Fruit fly (Drosophila melanogaster) whole organism, embryonic: ENCODE data around the gene Srg3.

Source experiments
- Asciz ChIP-seq: fragments of 200-800 bp; sonication (Bioruptor generic); optimal IDR thresholded peaks from 2 replicates; lab custom pipeline; 2017; ENCODE audit warnings: missing biosample characterization, mild to moderate bottlenecking, missing genetic modification characterization, missing genetic modification reagents
- CG10979 ChIP-seq: fragments of 200-800 bp; sonication (Bioruptor generic); optimal IDR thresholded peaks from 2 replicates; lab custom pipeline; 2018; ENCODE audit warnings: missing biosample characterization, mild to moderate bottlenecking, missing genetic modification characterization, moderate library complexity
- CG11696 ChIP-seq: fragments of 200-800 bp; sonication (Bioruptor generic); IDR thresholded peaks from 2 replicates; pipeline ENCODE4 v1.3.6; 2022; ENCODE audit warnings: missing biosample characterization, missing genetic modification characterization
- CG12744 ChIP-seq: fragments of 200-800 bp; sonication (Bioruptor generic); optimal IDR thresholded peaks from 2 replicates; lab custom pipeline; 2016; ENCODE audit warnings: missing biosample characterization, missing genetic modification characterization
- CG14710 ChIP-seq: fragments of 200-800 bp; sonication (Bioruptor generic); optimal IDR thresholded peaks from 3 replicates; lab custom pipeline; 2019; ENCODE audit warnings: missing biosample characterization, mild to moderate bottlenecking, missing genetic modification characterization, moderate library complexity
- CG15514 ChIP-seq: fragments of 200-800 bp; sonication (Bioruptor generic); optimal IDR thresholded peaks from 3 replicates; lab custom pipeline; 2017; ENCODE audit warnings: missing biosample characterization, missing genetic modification characterization, mild to moderate bottlenecking, moderate library complexity, missing genetic modification reagents
- CG15601 ChIP-seq: fragments of 200-800 bp; sonication (Bioruptor generic); optimal IDR thresholded peaks from 3 replicates; lab custom pipeline; 2019; ENCODE audit warnings: missing biosample characterization, mild to moderate bottlenecking, missing genetic modification characterization, moderate library complexity
- CG17802 ChIP-seq: fragments of 200-800 bp; sonication (Bioruptor generic); optimal IDR thresholded peaks from 2 replicates; lab custom pipeline; 2018; ENCODE audit warnings: missing biosample characterization, mild to moderate bottlenecking, missing genetic modification characterization, moderate library complexity
- CG17912 ChIP-seq: fragments of 200-800 bp; sonication (Bioruptor generic); optimal IDR thresholded peaks from 2 replicates; lab custom pipeline; 2018; ENCODE audit warnings: missing biosample characterization, mild to moderate bottlenecking, missing genetic modification characterization
- CG1832 ChIP-seq: fragments of 200-800 bp; sonication (Bioruptor generic); optimal IDR thresholded peaks from 2 replicates; lab custom pipeline; 2017; ENCODE audit warnings: missing biosample characterization, mild to moderate bottlenecking, missing genetic modification characterization, inconsistent platforms
- CG2678 ChIP-seq: fragments of 200-800 bp; sonication (Bioruptor generic); optimal IDR thresholded peaks from 3 replicates; lab custom pipeline; 2019; ENCODE audit warnings: missing biosample characterization, mild to moderate bottlenecking, missing genetic modification characterization, moderate library complexity
- CG30431 ChIP-seq: fragments of 200-800 bp; sonication (Bioruptor generic); optimal IDR thresholded peaks from 2 replicates; lab custom pipeline; 2017; ENCODE audit warnings: missing biosample characterization, missing genetic modification characterization
- CG31441 ChIP-seq: fragments of 200-800 bp; sonication (Bioruptor generic); IDR thresholded peaks from 2 replicates; pipeline ENCODE4 v1.3.6; 2022; ENCODE audit warnings: missing biosample characterization, missing genetic modification characterization
- CG3281 ChIP-seq: fragments of 200-800 bp; sonication (Bioruptor generic); optimal IDR thresholded peaks from 3 replicates; lab custom pipeline; 2017; ENCODE audit warnings: missing biosample characterization, mild to moderate bottlenecking, missing genetic modification characterization
- CG3407 ChIP-seq: fragments of 200-800 bp; sonication (Bioruptor generic); optimal IDR thresholded peaks from 2 replicates; lab custom pipeline; 2018; ENCODE audit warnings: missing biosample characterization, mild to moderate bottlenecking, missing genetic modification characterization
- CG34224 ChIP-seq: fragments of 200-800 bp; sonication (Bioruptor generic); IDR thresholded peaks from 3 replicates; pipeline ENCODE4 v1.3.6; 2022; ENCODE audit warnings: missing biosample characterization, missing genetic modification characterization; ENCODE audit not compliant: partially characterized antibody
- CG42726 ChIP-seq: fragments of 200-800 bp; sonication (Bioruptor generic); IDR thresholded peaks from 2 replicates; pipeline ENCODE4 v1.3.6; 2022; ENCODE audit warnings: missing biosample characterization, missing genetic modification characterization; ENCODE audit not compliant: partially characterized antibody
- CG4730 ChIP-seq: fragments of 200-800 bp; sonication (Bioruptor generic); IDR thresholded peaks from 2 replicates; pipeline ENCODE4 v1.3.6; 2022; ENCODE audit warnings: missing biosample characterization, missing genetic modification characterization
- CG5953 ChIP-seq: fragments of 200-800 bp; sonication (Bioruptor generic); IDR thresholded peaks from 2 replicates; pipeline ENCODE4 v1.3.6; 2022; ENCODE audit warnings: missing biosample characterization, missing genetic modification characterization
- Camta ChIP-seq: fragments of 200-800 bp; sonication (Bioruptor generic); optimal IDR thresholded peaks from 2 replicates; lab custom pipeline; 2016; ENCODE audit warnings: missing biosample characterization, missing genetic modification characterization
- HmgZ ChIP-seq: fragments of 200-800 bp; sonication (Bioruptor generic); optimal IDR thresholded peaks from 2 replicates; lab custom pipeline; 2018; ENCODE audit warnings: missing biosample characterization, mild to moderate bottlenecking, missing genetic modification characterization
- Lhr ChIP-seq: fragments of 200-800 bp; sonication (Bioruptor generic); optimal IDR thresholded peaks from 3 replicates; lab custom pipeline; 2017; ENCODE audit warnings: mild to moderate bottlenecking, missing biosample characterization, missing genetic modification reagents, missing genetic modification characterization
- Lim3 ChIP-seq: fragments of 200-800 bp; sonication (Bioruptor generic); IDR thresholded peaks from 2 replicates; pipeline ENCODE4 v1.3.6; 2022; ENCODE audit warnings: missing biosample characterization, missing genetic modification characterization
- Myb ChIP-seq: fragments of 200-800 bp; sonication (Bioruptor generic); optimal IDR thresholded peaks from 2 replicates; lab custom pipeline; 2016; ENCODE audit warnings: missing biosample characterization, missing genetic modification characterization
- NC2β ChIP-seq: fragments of 200-800 bp; sonication (Bioruptor generic); optimal IDR thresholded peaks from 2 replicates; lab custom pipeline; 2016; ENCODE audit warnings: missing biosample characterization, missing genetic modification characterization
- NfI ChIP-seq: fragments of 200-800 bp; sonication (Bioruptor generic); optimal IDR thresholded peaks from 3 replicates; lab custom pipeline; 2018; ENCODE audit warnings: missing biosample characterization, mild to moderate bottlenecking, missing genetic modification characterization, moderate library complexity
- Oaz ChIP-seq: fragments of 200-800 bp; sonication (Bioruptor generic); IDR thresholded peaks from 2 replicates; pipeline ENCODE4 v1.3.6; 2022; ENCODE audit warnings: missing biosample characterization, missing genetic modification characterization
- ap ChIP-seq: fragments of 200-800 bp; sonication (Bioruptor generic); IDR thresholded peaks from 2 replicates; pipeline ENCODE4 v1.3.6; 2022; ENCODE audit warnings: missing biosample characterization, missing genetic modification characterization
- caup ChIP-seq: fragments of 200-800 bp; sonication (Bioruptor generic); optimal IDR thresholded peaks from 3 replicates; lab custom pipeline; 2017; ENCODE audit warnings: missing biosample characterization, mild to moderate bottlenecking, missing genetic modification characterization, moderate library complexity; ENCODE audit not compliant: severe bottlenecking
- chinmo ChIP-seq: fragments of 200-800 bp; sonication (Bioruptor generic); IDR thresholded peaks from 4 replicates; pipeline ENCODE4 v1.3.6; 2022; ENCODE audit warnings: missing biosample characterization, missing genetic modification characterization; ENCODE audit not compliant: partially characterized antibody
- emc ChIP-seq: fragments of 200-800 bp; sonication (Bioruptor generic); optimal IDR thresholded peaks from 2 replicates; lab custom pipeline; 2016; ENCODE audit warnings: missing biosample characterization, missing genetic modification characterization
- grau ChIP-seq: fragments of 200-800 bp; optimal IDR thresholded peaks from 3 replicates; lab custom pipeline; 2019; ENCODE audit warnings: missing biosample characterization, mild to moderate bottlenecking, missing genetic modification characterization, moderate library complexity
- gsb ChIP-seq: fragments of 200-800 bp; sonication (Bioruptor generic); IDR thresholded peaks from 2 replicates; pipeline ENCODE4 v1.3.6; 2022; ENCODE audit warnings: missing biosample characterization, missing genetic modification characterization
- hb ChIP-seq: fragments of 200-800 bp; sonication (Bioruptor generic); IDR thresholded peaks from 3 replicates; pipeline ENCODE4 v1.3.6; 2022; ENCODE audit warnings: missing biosample characterization, missing genetic modification characterization; ENCODE audit not compliant: partially characterized antibody
- jumu ChIP-seq: fragments of 200-800 bp; sonication (Bioruptor generic); optimal IDR thresholded peaks from 3 replicates; lab custom pipeline; 2016; ENCODE audit warnings: missing biosample characterization, missing genetic modification characterization
- kah ChIP-seq: fragments of 200-800 bp; sonication (Bioruptor generic); optimal IDR thresholded peaks from 2 replicates; lab custom pipeline; 2018; ENCODE audit warnings: missing biosample characterization, mild to moderate bottlenecking, missing genetic modification characterization
- mirr ChIP-seq: fragments of 200-800 bp; sonication (Bioruptor generic); optimal IDR thresholded peaks from 3 replicates; lab custom pipeline; 2018; ENCODE audit warnings: missing biosample characterization, mild to moderate bottlenecking, missing genetic modification characterization
- oc ChIP-seq: fragments of 200-800 bp; sonication (Bioruptor generic); optimal IDR thresholded peaks from 2 replicates; lab custom pipeline; 2018; ENCODE audit warnings: missing biosample characterization, mild to moderate bottlenecking, missing genetic modification characterization, moderate library complexity
- pita ChIP-seq: fragments of 200-800 bp; sonication (Bioruptor generic); optimal IDR thresholded peaks from 2 replicates; lab custom pipeline; 2017; ENCODE audit warnings: missing biosample characterization, mild to moderate bottlenecking, missing genetic modification characterization
- pum ChIP-seq: fragments of 200-800 bp; sonication (Bioruptor generic); optimal IDR thresholded peaks from 2 replicates; lab custom pipeline; 2016; ENCODE audit warnings: missing biosample characterization, missing genetic modification characterization
- slp2 ChIP-seq: fragments of 200-800 bp; sonication (Bioruptor generic); optimal IDR thresholded peaks from 2 replicates; lab custom pipeline; 2016; ENCODE audit warnings: missing biosample characterization, missing genetic modification characterization
- sr ChIP-seq: fragments of 200-800 bp; sonication (Bioruptor generic); IDR thresholded peaks from 3 replicates; pipeline ENCODE4 v1.3.6; 2022; ENCODE audit warnings: missing biosample characterization, missing genetic modification characterization
- stc ChIP-seq: fragments of 200-800 bp; sonication (Bioruptor generic); IDR thresholded peaks from 2 replicates; pipeline ENCODE4 v1.3.6; 2022; ENCODE audit warnings: missing biosample characterization, missing genetic modification characterization
- tin ChIP-seq: fragments of 200-800 bp; sonication (Bioruptor generic); optimal IDR thresholded peaks from 3 replicates; lab custom pipeline; 2016; ENCODE audit warnings: missing biosample characterization, missing genetic modification characterization
- toy ChIP-seq: fragments of 200-800 bp; sonication (Bioruptor generic); IDR thresholded peaks from 2 replicates; pipeline ENCODE4 v1.3.6; 2022; ENCODE audit warnings: missing biosample characterization, missing genetic modification characterization
- unpg ChIP-seq: fragments of 200-800 bp; sonication (Bioruptor generic); optimal IDR thresholded peaks from 3 replicates; lab custom pipeline; 2018; ENCODE audit warnings: missing biosample characterization, mild to moderate bottlenecking, missing genetic modification characterization, moderate library complexity
- usp ChIP-seq: fragments of >200 bp; optimal IDR thresholded peaks from 2 replicates; lab custom pipeline; 2017; ENCODE audit warnings: missing biosample characterization, missing genetic modification characterization
- wdn ChIP-seq: fragments of 200-800 bp; sonication (Bioruptor generic); IDR thresholded peaks from 2 replicates; pipeline ENCODE4 v1.3.6; 2022; ENCODE audit warnings: missing biosample characterization, missing genetic modification characterization

Srg3 gene

DNA sequence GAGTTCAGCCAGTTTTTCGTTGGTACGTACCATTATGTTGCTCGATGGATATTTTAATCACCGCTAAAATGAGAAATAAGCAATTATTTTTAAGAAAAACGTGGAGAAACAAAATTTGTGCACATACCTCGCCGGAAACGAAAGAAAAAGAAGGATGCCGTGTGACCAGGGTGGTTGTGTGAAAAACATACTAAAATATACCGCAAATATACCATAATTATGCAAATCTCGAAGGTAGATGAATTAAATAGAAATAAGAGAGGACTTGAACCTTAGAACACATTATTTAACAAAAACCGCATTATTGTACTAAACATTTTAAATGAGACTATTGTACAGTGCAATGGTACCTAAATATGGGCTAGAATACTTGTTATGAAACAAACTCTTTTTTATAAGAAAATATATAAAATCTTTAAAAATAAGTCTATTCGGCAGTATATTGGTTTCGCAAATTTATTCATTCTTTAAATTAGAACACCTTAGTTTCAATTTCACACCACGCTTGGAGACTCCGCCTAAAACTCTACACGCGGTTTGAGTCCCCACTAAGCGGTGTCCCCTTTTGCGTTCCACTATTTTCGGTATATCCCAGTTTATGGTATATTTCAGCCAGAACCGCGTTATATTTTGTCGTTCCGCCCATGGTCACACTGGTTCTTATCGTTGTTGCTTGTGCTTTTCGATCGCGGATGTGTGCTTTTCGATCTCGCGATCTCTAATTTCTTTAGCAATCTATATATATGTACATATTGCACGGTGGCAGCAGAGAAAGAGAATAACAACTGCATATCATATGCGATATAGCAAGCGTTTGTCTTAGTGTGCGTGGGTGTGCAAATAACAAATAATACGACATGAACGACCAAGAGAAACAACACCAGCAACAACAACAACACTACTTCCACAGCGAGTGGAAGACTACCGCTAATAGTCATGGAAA is 13.1 kb upstream of the Srg3 start, which contains the start of the genes RpS17 and MTF-1 (continued):
- TF ChIP-seq CG15514 = peak; percentile 30
- TF ChIP-seq CG14710 (tag; lab: Kevin White, UChicago) = peak; percentile 58
- no peak for TF ChIP-seq emc
- TF ChIP-seq CG17912 (GFP tag; lab: Kevin White, UChicago) = peak; percentile 78
- TF ChIP-seq CG3281 = peak; percentile 67
- TF ChIP-seq HmgZ = peak; percentile 48
- no peak for TF ChIP-seq Oaz
- peak; percentile 45 for TF ChIP-seq Asciz
- peak; percentile 55 for TF ChIP-seq mirr (GFP tag; lab: Kevin White, UChicago)
- peak; percentile 57 for TF ChIP-seq kah (GFP tag; lab: Kevin White, UChicago)
- TF ChIP-seq CG4730 (GFP tag; lab: Robert Waterston, UW) = no peak
- no peak for TF ChIP-seq CG1832 (GFP tag; lab: Kevin White, UChicago)
- TF ChIP-seq CG12744 = no peak
- TF ChIP-seq oc (tag; lab: Kevin White, UChicago) = no peak
- TF ChIP-seq CG17802 = no peak
- peak; percentile 40 for TF ChIP-seq grau (tag; lab: Kevin White, UChicago)
- no peak for TF ChIP-seq toy (GFP tag; lab: Robert Waterston, UW)
- TF ChIP-seq Myb (GFP tag; lab: Kevin White, UChicago) = no peak
- no peak for TF ChIP-seq pum (GFP tag; lab: Kevin White, UChicago)
- no peak for TF ChIP-seq jumu (GFP tag; lab: Kevin White, UChicago)
- peak; percentile 30 for TF ChIP-seq CG3407 (GFP tag; lab: Kevin White, UChicago)
- 0 out of 2 replicates have a peak, but pooled peaks have one; percentile 11 for TF ChIP-seq wdn
- TF ChIP-seq CG30431 (GFP tag; lab: Kevin White, UChicago) = peak; percentile 12
- TF ChIP-seq hb (GFP tag; lab: Robert Waterston, UW) = no peak
- no peak for TF ChIP-seq CG10979 (tag; lab: Kevin White, UChicago)
- no peak for TF ChIP-seq gsb
- no peak for TF ChIP-seq tin (GFP tag; lab: Kevin White, UChicago)
- TF ChIP-seq CG2678 (tag; lab: Kevin White, UChicago) = peak; percentile 53
- TF ChIP-seq sr (GFP tag; lab: Robert Waterston, UW) = peak; percentile 48
- peak; percentile 63 for TF ChIP-seq CG15601
- peak; percentile 72 for TF ChIP-seq Lhr (GFP tag; lab: Kevin White, UChicago)
- TF ChIP-seq ap (GFP tag; lab: Robert Waterston, UW) = no peak
- TF ChIP-seq CG11696 (GFP tag; lab: Robert Waterston, UW) = peak; percentile 9; the same call in 1 of the 2 replicates
- TF ChIP-seq Camta (GFP tag; lab: Kevin White, UChicago) = peak; percentile 57
- TF ChIP-seq stc = peak; percentile 10; the same call in 1 of the 2 replicates
- TF ChIP-seq caup (GFP tag; lab: Kevin White, UChicago) = peak; percentile 74
- peak; percentile 73 for TF ChIP-seq NfI (GFP tag; lab: Kevin White, UChicago)
- TF ChIP-seq CG42726 (GFP tag; lab: Robert Waterston, UW) = no peak
- TF ChIP-seq pita = peak; percentile 90
- no peak for TF ChIP-seq CG34224
- no peak for TF ChIP-seq Lim3 (GFP tag; lab: Robert Waterston, UW)
- peak; percentile 41; the same call in 1 of the 2 replicates for TF ChIP-seq CG31441 (GFP tag; lab: Robert Waterston, UW)
- peak; percentile 26 for TF ChIP-seq slp2 (GFP tag; lab: Kevin White, UChicago)
- no peak; the same call in 1 of the 2 replicates for TF ChIP-seq CG5953
- TF ChIP-seq usp = no peak
- no peak for TF ChIP-seq chinmo (GFP tag; lab: Robert Waterston, UW)
- TF ChIP-seq NC2β (GFP tag; lab: Kevin White, UChicago) = peak; percentile 93
- peak; percentile 60 for TF ChIP-seq unpg
